Fruit fly (Drosophila melanogaster) whole organism, embryonic: Measurements from ENCODE around the gene CG13676.

Source experiments
- CG10209 ChIP-seq: fragments of 200-800 bp; sonication (Bioruptor generic); optimal IDR thresholded peaks from 3 replicates; lab custom pipeline; 2017; ENCODE audit warnings: missing biosample characterization, mild to moderate bottlenecking, missing genetic modification characterization, missing genetic modification reagents
- CG10979 ChIP-seq: fragments of 200-800 bp; sonication (Bioruptor generic); optimal IDR thresholded peaks from 2 replicates; lab custom pipeline; 2018; ENCODE audit warnings: missing biosample characterization, mild to moderate bottlenecking, missing genetic modification characterization, moderate library complexity
- CG11247 ChIP-seq: fragments of 200-800 bp; sonication (Bioruptor generic); IDR thresholded peaks from 2 replicates; pipeline ENCODE4 v1.3.6; 2022; ENCODE audit warnings: missing biosample characterization, missing genetic modification characterization
- CG12071 ChIP-seq: fragments of 200-800 bp; sonication (Bioruptor generic); optimal IDR thresholded peaks from 3 replicates; lab custom pipeline; 2018; ENCODE audit warnings: missing biosample characterization, mild to moderate bottlenecking, missing genetic modification characterization
- CG12659 ChIP-seq: fragments of 200-800 bp; sonication (Bioruptor generic); optimal IDR thresholded peaks from 3 replicates; lab custom pipeline; 2017; ENCODE audit warnings: mild to moderate bottlenecking, missing biosample characterization, missing genetic modification reagents, missing genetic modification characterization
- CG12942 ChIP-seq: fragments of 200-800 bp; sonication (Bioruptor generic); optimal IDR thresholded peaks from 3 replicates; lab custom pipeline; 2016; ENCODE audit warnings: missing biosample characterization, missing genetic modification characterization
- CG13296 ChIP-seq: fragments of 200-800 bp; sonication (Bioruptor generic); optimal IDR thresholded peaks from 3 replicates; lab custom pipeline; 2018; ENCODE audit warnings: missing biosample characterization, mild to moderate bottlenecking, missing genetic modification characterization
- CG14441 ChIP-seq: fragments of 200-800 bp; sonication (Bioruptor generic); IDR thresholded peaks from 2 replicates; pipeline ENCODE4 v1.3.6; 2022; ENCODE audit warnings: missing biosample characterization, missing genetic modification characterization
- CG1529 ChIP-seq: fragments of 200-800 bp; sonication (Bioruptor generic); optimal IDR thresholded peaks from 3 replicates; lab custom pipeline; 2018; ENCODE audit warnings: missing biosample characterization, missing genetic modification characterization
- CG5245 ChIP-seq: fragments of 200-800 bp; sonication (Bioruptor generic); optimal IDR thresholded peaks from 3 replicates; lab custom pipeline; 2016; ENCODE audit warnings: missing biosample characterization, missing genetic modification characterization
- CG6272 ChIP-seq: fragments of 200-800 bp; sonication (Bioruptor generic); IDR thresholded peaks from 2 replicates; pipeline ENCODE4 v1.3.6; 2022; ENCODE audit warnings: missing biosample characterization, missing genetic modification characterization
- CG6765 ChIP-seq: fragments of 200-800 bp; sonication (Bioruptor generic); optimal IDR thresholded peaks from 3 replicates; lab custom pipeline; 2017; ENCODE audit warnings: missing biosample characterization, mild to moderate bottlenecking, missing genetic modification characterization
- CG8359 ChIP-seq: fragments of 200-800 bp; sonication (Bioruptor generic); optimal IDR thresholded peaks from 2 replicates; lab custom pipeline; 2017; ENCODE audit warnings: missing biosample characterization, mild to moderate bottlenecking, missing genetic modification characterization, borderline replicate concordance
- CG9876 ChIP-seq: fragments of 200-800 bp; sonication (Bioruptor generic); optimal IDR thresholded peaks from 2 replicates; lab custom pipeline; 2016; ENCODE audit warnings: missing biosample characterization, missing genetic modification characterization
- Dad ChIP-seq: fragments of 200-800 bp; sonication (Bioruptor generic); optimal IDR thresholded peaks from 3 replicates; lab custom pipeline; 2016; ENCODE audit warnings: missing biosample characterization, missing genetic modification characterization
- ERR ChIP-seq: fragments of 200-800 bp; sonication (Bioruptor generic); optimal IDR thresholded peaks from 2 replicates; lab custom pipeline; 2016; ENCODE audit warnings: missing biosample characterization, missing genetic modification characterization
- Fer1 ChIP-seq: fragments of 200-800 bp; sonication (Bioruptor generic); optimal IDR thresholded peaks from 2 replicates; lab custom pipeline; 2017; ENCODE audit warnings: missing biosample characterization, mild to moderate bottlenecking, missing genetic modification characterization
- Fer2 ChIP-seq: fragments of 200-800 bp; sonication (Bioruptor generic); optimal IDR thresholded peaks from 2 replicates; lab custom pipeline; 2018; ENCODE audit warnings: missing biosample characterization, mild to moderate bottlenecking, missing genetic modification characterization, moderate library complexity
- H15 ChIP-seq: fragments of 200-800 bp; sonication (Bioruptor generic); IDR thresholded peaks from 3 replicates; pipeline ENCODE4 v1.3.6; 2022; ENCODE audit warnings: missing biosample characterization, missing genetic modification characterization
- HLH3B ChIP-seq: fragments of 200-800 bp; sonication (Bioruptor generic); IDR thresholded peaks from 2 replicates; pipeline ENCODE4 v1.3.6; 2022; ENCODE audit warnings: missing biosample characterization, missing genetic modification characterization
- Hmr ChIP-seq: fragments of 200-800 bp; sonication (Bioruptor generic); optimal IDR thresholded peaks from 3 replicates; lab custom pipeline; 2017; ENCODE audit warnings: mild to moderate bottlenecking, missing biosample characterization, missing genetic modification reagents, missing genetic modification characterization
- Hr39 ChIP-seq: fragments of >200 bp; optimal IDR thresholded peaks from 2 replicates; lab custom pipeline; 2017
- Meics ChIP-seq: fragments of 200-800 bp; sonication (Bioruptor generic); optimal IDR thresholded peaks from 2 replicates; lab custom pipeline; 2017; ENCODE audit warnings: missing biosample characterization, mild to moderate bottlenecking, missing genetic modification characterization
- Pdp1 ChIP-seq, 2 experiments: fragments of 200-800 bp; sonication (Bioruptor generic); optimal IDR thresholded peaks; 3 replicates each; lab custom pipeline; 2016; ENCODE audit warnings: missing biosample characterization in 2 of 2, missing genetic modification characterization in 2 of 2, mild to moderate bottlenecking in 1 of 2, moderate library complexity in 1 of 2
- Sox100B ChIP-seq: fragments of 200-800 bp; sonication (Bioruptor generic); optimal IDR thresholded peaks from 3 replicates; lab custom pipeline; 2018; ENCODE audit warnings: missing biosample characterization, mild to moderate bottlenecking, missing genetic modification characterization
- Usf ChIP-seq: fragments of 200-800 bp; sonication (Bioruptor generic); optimal IDR thresholded peaks from 2 replicates; lab custom pipeline; 2017; ENCODE audit warnings: missing genotype, missing biosample characterization, missing genetic modification characterization
- amos ChIP-seq: fragments of 200-800 bp; sonication (Bioruptor generic); IDR thresholded peaks from 2 replicates; pipeline ENCODE4 v1.3.6; 2022; ENCODE audit warnings: missing biosample characterization, missing genetic modification characterization; ENCODE audit not compliant: partially characterized antibody
- bowl ChIP-seq: fragments of 200-800 bp; sonication (Bioruptor generic); IDR thresholded peaks from 2 replicates; pipeline ENCODE4 v1.3.6; 2022; ENCODE audit warnings: missing biosample characterization, missing genetic modification characterization
- cad ChIP-seq: fragments of >200 bp; optimal IDR thresholded peaks from 2 replicates; lab custom pipeline; 2017; ENCODE audit warnings: missing biosample characterization, missing genetic modification characterization
- cas ChIP-seq: fragments of 200-800 bp; sonication (Bioruptor generic); IDR thresholded peaks from 2 replicates; pipeline ENCODE4 v1.3.6; 2022; ENCODE audit warnings: missing biosample characterization, missing genetic modification characterization
- caup ChIP-seq: fragments of 200-800 bp; sonication (Bioruptor generic); optimal IDR thresholded peaks from 3 replicates; lab custom pipeline; 2017; ENCODE audit warnings: missing biosample characterization, mild to moderate bottlenecking, missing genetic modification characterization, moderate library complexity; ENCODE audit not compliant: severe bottlenecking
- ci ChIP-seq: fragments of 200-800 bp; sonication (Bioruptor generic); IDR thresholded peaks from 3 replicates; pipeline ENCODE4 v1.3.6; 2022; ENCODE audit warnings: missing biosample characterization, missing genetic modification characterization
- dmrt99B ChIP-seq: fragments of 200-800 bp; sonication (Bioruptor generic); optimal IDR thresholded peaks from 2 replicates; lab custom pipeline; 2018; ENCODE audit warnings: missing biosample characterization, mild to moderate bottlenecking, missing genetic modification characterization, moderate library complexity
- eve ChIP-seq, 2 experiments: fragments of >200 bp; optimal IDR thresholded peaks; 2 replicates each; lab custom pipeline; 2017; ENCODE audit warnings: missing biosample characterization in 2 of 2, missing genetic modification characterization in 2 of 2
- ewg ChIP-seq: fragments of 200-800 bp; sonication (Bioruptor generic); optimal IDR thresholded peaks from 3 replicates; lab custom pipeline; 2017; ENCODE audit warnings: mild to moderate bottlenecking, missing biosample characterization, missing genetic modification reagents, missing genetic modification characterization
- grn ChIP-seq: fragments of 200-800 bp; sonication (Bioruptor generic); optimal IDR thresholded peaks from 3 replicates; lab custom pipeline; 2017; ENCODE audit warnings: missing biosample characterization, missing genetic modification characterization
- gt ChIP-seq: fragments of 200-800 bp; sonication (Bioruptor generic); IDR thresholded peaks from 2 replicates; pipeline ENCODE4 v1.3.6; 2022; ENCODE audit warnings: missing biosample characterization, missing genetic modification characterization
- h ChIP-seq: fragments of >200 bp; optimal IDR thresholded peaks from 2 replicates; lab custom pipeline; 2017
- knrl ChIP-seq: fragments of 200-800 bp; sonication (Bioruptor generic); IDR thresholded peaks from 3 replicates; pipeline ENCODE4 v1.3.6; 2022; ENCODE audit warnings: missing biosample characterization, missing genetic modification characterization; ENCODE audit not compliant: partially characterized antibody
- lmd ChIP-seq: fragments of 200-800 bp; sonication (Bioruptor generic); IDR thresholded peaks from 2 replicates; pipeline ENCODE4 v1.3.6; 2022; ENCODE audit warnings: missing biosample characterization, missing genetic modification characterization
- otp ChIP-seq: fragments of 200-800 bp; sonication (Bioruptor generic); IDR thresholded peaks from 3 replicates; pipeline ENCODE4, ENCODE4 v1.3.6; 2022; ENCODE audit warnings: missing biosample characterization, missing genetic modification characterization
- pan ChIP-seq, 4 experiments: fragments of >200 bp in 3 of 4; fragments of 200-800 bp in 1 of 4; sonication (Bioruptor generic) in 1 of 4; optimal IDR thresholded peaks in 3 of 4; IDR thresholded peaks in 1 of 4; 2 replicates each; pipeline versions ENCODE4 v1.3.6 to Lab custom; 2017 to 2022; ENCODE audit warnings: missing biosample characterization in 2 of 4, missing genetic modification characterization in 2 of 4, mixed read lengths in 1 of 4
- rib ChIP-seq: fragments of 200-800 bp; sonication (Bioruptor generic); IDR thresholded peaks from 2 replicates; pipeline ENCODE4 v1.3.6; 2022; ENCODE audit warnings: missing biosample characterization, missing genetic modification characterization
- run ChIP-seq: fragments of 200-800 bp; sonication (Bioruptor generic); optimal IDR thresholded peaks from 3 replicates; lab custom pipeline; 2018; ENCODE audit warnings: missing biosample characterization, mild to moderate bottlenecking, missing genetic modification characterization
- sens-2 ChIP-seq: fragments of 200-800 bp; sonication (Bioruptor generic); IDR thresholded peaks from 2 replicates; pipeline ENCODE4 v1.3.6; 2022; ENCODE audit warnings: missing biosample characterization, missing genetic modification characterization
- tio ChIP-seq: fragments of 200-800 bp; sonication (Bioruptor generic); optimal IDR thresholded peaks from 2 replicates; lab custom pipeline; 2017; ENCODE audit warnings: missing biosample characterization, missing genetic modification characterization, inconsistent platforms
- wor ChIP-seq: fragments of 200-800 bp; sonication (Bioruptor generic); IDR thresholded peaks from 2 replicates; pipeline ENCODE4 v1.3.6; 2022; ENCODE audit warnings: missing biosample characterization, missing genetic modification characterization
- yki ChIP-seq: fragments of >200 bp; optimal IDR thresholded peaks from 3 replicates; lab custom pipeline; 2018
- zfh1 ChIP-seq: fragments of 200-800 bp; sonication (Bioruptor generic); IDR thresholded peaks from 3 replicates; pipeline ENCODE4 v1.3.6; 2022; ENCODE audit warnings: missing biosample characterization, missing genetic modification characterization

Gene CG13676

DNA sequence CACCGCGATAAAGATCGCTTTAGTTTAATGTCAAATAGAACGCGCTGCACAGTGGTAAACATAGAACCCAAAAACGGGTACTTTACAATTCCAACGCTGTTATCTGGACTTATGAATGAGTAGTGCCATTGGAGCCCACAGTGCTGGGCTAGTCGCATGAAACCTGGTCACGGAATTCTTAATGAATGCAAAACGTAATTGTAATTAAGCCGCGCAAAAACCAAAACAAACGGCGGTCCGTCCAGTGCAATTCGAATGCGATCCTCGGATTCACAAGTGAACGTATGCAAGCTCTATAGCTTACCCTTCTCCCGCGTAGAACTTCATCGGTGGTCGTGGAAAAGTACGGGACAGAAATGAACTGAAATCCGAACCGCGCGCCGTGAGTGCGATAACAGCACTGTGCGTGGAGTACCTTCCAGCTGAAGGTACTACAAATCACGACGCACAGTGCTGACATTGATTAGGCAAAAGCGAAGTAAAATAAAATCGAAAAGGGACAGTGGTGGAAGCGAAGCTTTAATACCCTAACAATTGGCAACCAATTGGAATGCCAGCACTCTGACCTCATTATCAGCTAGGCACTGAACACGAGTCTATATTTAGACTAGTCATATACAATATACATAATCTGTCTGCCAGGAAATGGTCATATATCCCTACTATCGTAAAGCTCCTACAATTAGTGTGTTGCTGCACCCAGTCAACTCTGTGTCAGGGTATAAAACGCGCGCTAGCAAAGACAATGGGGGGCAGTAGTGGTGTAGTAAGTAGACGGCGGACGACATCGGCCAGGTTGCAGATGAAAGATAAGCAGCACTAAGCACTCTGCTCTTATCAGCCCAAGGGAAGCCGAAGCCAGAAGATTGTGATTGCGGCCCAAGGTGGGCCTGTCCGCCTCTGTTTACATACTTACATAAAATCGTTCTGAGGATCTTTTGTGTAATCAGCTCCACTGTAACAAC is 33.9 kb upstream of the CG13676 start (continued):
- peak; percentile 32 for TF ChIP-seq ewg (GFP tag; lab: Kevin White, UChicago)
- TF ChIP-seq run (tag; lab: Kevin White, UChicago), result no peak
- no peak for TF ChIP-seq Usf
- peak; percentile 4 for TF ChIP-seq CG6765 (GFP tag; lab: Kevin White, UChicago)
- peak; percentile 55 for TF ChIP-seq CG10209 (GFP tag; lab: Kevin White, UChicago)
- TF ChIP-seq grn (GFP tag; lab: Kevin White, UChicago), result peak; percentile 99
- no peak for TF ChIP-seq eve (GFP tag; optimal IDR thresholded peaks at IDR 0.05; lab: Kevin White, UChicago)
- no peak for TF ChIP-seq Hr39 (lab: Kevin White, UChicago)
- TF ChIP-seq Fer1 (GFP tag; lab: Kevin White, UChicago), result peak; percentile 53
- no peak for TF ChIP-seq H15 (GFP tag; lab: Robert Waterston, UW)
- TF ChIP-seq CG1529 (GFP tag; lab: Kevin White, UChicago), result peak; percentile 2
- TF ChIP-seq Dad (GFP tag; lab: Kevin White, UChicago), result no peak
- TF ChIP-seq CG12942, result peak; percentile 26
- peak; percentile 41 for TF ChIP-seq Hmr (GFP tag; lab: Kevin White, UChicago)
- no peak for TF ChIP-seq CG9876 (GFP tag; lab: Kevin White, UChicago)
- peak; percentile 28; the same call in 1 of the 2 replicates for TF ChIP-seq HLH3B (GFP tag; lab: Robert Waterston, UW)
- TF ChIP-seq CG11247 (GFP tag; lab: Robert Waterston, UW), result no peak
- peak; percentile 18 for TF ChIP-seq Fer2
- no peak for TF ChIP-seq gt (GFP tag; lab: Robert Waterston, UW)
- TF ChIP-seq CG10979 (tag; lab: Kevin White, UChicago), result peak; percentile 42
- no peak for TF ChIP-seq CG12071
- TF ChIP-seq dmrt99B (tag; lab: Kevin White, UChicago), result no peak
- no peak for TF ChIP-seq CG5245 (GFP tag; lab: Kevin White, UChicago)
- TF ChIP-seq sens-2, result peak; percentile 86
- peak; percentile 58 for TF ChIP-seq CG13296 (GFP tag; lab: Kevin White, UChicago)
- no peak for TF ChIP-seq rib
- peak; percentile 6 for TF ChIP-seq Sox100B (GFP tag; lab: Kevin White, UChicago)
- peak; percentile 63 for TF ChIP-seq lmd (GFP tag; lab: Robert Waterston, UW)
- TF ChIP-seq h (lab: Kevin White, UChicago), result no peak
- peak; percentile 3; the same call in 1 of the 3 replicates for TF ChIP-seq otp (GFP tag; lab: Robert Waterston, UW)
- TF ChIP-seq yki, result no peak
- TF ChIP-seq ci (GFP tag; lab: Robert Waterston, UW), result peak; percentile 13; the same call in 1 of the 3 replicates
- TF ChIP-seq bowl (GFP tag; lab: Robert Waterston, UW), result no peak
- no peak for TF ChIP-seq amos (GFP tag; lab: Robert Waterston, UW)
- no peak for TF ChIP-seq cas (GFP tag; lab: Robert Waterston, UW)
- TF ChIP-seq zfh1 (GFP tag; lab: Robert Waterston, UW), result peak; percentile 4; the same call in 1 of the 3 replicates
- TF ChIP-seq CG14441 (GFP tag; lab: Robert Waterston, UW), result peak; percentile 60
- TF ChIP-seq knrl (GFP tag; lab: Robert Waterston, UW), result no peak
- peak; percentile 60 to 97 for TF ChIP-seq Pdp1 (GFP tag; optimal IDR thresholded peaks at IDR 0.05; lab: Kevin White, UChicago)
- peak; percentile 57 for TF ChIP-seq caup (GFP tag; lab: Kevin White, UChicago)
- no peak for TF ChIP-seq cad (GFP tag; lab: Kevin White, UChicago)
- peak; percentile 46; the same call in 1 of the 2 replicates for TF ChIP-seq CG6272 (GFP tag; lab: Robert Waterston, UW)
- TF ChIP-seq pan (optimal IDR thresholded peaks at IDR 0.05; lab: Kevin White, UChicago), result no peak
- peak in 1 of 2 experiments; percentile 46 for TF ChIP-seq pan (GFP tag; optimal IDR thresholded peaks at IDR 0.05 in 1 of 2, IDR thresholded peaks at IDR 0.05 in 1 of 2)
- TF ChIP-seq wor (GFP tag; lab: Robert Waterston, UW), result no peak
- TF ChIP-seq CG8359 (GFP tag; lab: Kevin White, UChicago), result no peak
- peak; percentile 39 for TF ChIP-seq tio (GFP tag; lab: Kevin White, UChicago)
- TF ChIP-seq CG12659, result peak; percentile 33
- TF ChIP-seq Meics (GFP tag; lab: Kevin White, UChicago), result no peak
- peak; percentile 90 for TF ChIP-seq ERR (GFP tag; lab: Kevin White, UChicago)
